Worm (Caenorhabditis elegans): ENCODE measurements around the gene ceh-89.

DNA sequence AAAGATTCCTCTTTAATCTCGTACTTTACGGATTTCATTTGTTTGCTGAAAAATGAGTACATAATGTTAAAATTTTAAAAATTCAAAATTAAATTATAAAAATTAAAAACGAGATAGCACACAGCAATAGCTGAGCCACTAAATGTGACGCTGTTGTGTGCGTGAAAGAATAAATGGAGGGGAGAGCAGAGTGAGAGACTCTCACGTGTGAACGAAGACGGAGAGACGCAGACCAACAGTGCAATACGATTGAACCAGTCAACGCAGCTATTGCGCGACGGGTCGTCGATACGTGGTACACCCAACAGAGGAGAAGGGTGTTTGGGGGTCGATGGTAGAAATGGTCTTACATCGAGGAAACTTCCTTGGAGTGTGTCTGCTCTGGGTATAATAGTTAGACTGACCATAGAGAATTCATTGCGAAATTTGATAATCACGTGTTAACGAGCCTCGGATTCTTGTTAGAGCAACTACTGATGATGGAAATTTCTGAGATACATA lies 43.1 kb upstream of the ceh-89 start, which contains the start of gene F16B12.4:
- no peak for TF ChIP-seq nfya-1 (tag; optimal IDR thresholded peaks at IDR 0.05; ENCODE audit: borderline replicate concordance, insufficient read depth)
- no peak for TF ChIP-seq lin-35 (GFP tag; optimal IDR thresholded peaks at IDR 0.05)
- no peak for TF ChIP-seq snpc-4 (GFP tag; optimal IDR thresholded peaks at IDR 0.05)
- no peak for TF ChIP-seq snpc-4 (tag; optimal IDR thresholded peaks at IDR 0.05)
- no peak for TF ChIP-seq ekl-4 (GFP tag; IDR thresholded peaks at IDR 0.05)
- no peak for TF ChIP-seq C17E4.6 (GFP tag; IDR thresholded peaks at IDR 0.05)
- TF ChIP-seq K11D2.4 (GFP tag; IDR thresholded peaks at IDR 0.05): no peak

Data from whole organism, young adult.